Fruit fly (Drosophila melanogaster): ENCODE data around the gene CG18814.

The CG18814 gene

DNA sequence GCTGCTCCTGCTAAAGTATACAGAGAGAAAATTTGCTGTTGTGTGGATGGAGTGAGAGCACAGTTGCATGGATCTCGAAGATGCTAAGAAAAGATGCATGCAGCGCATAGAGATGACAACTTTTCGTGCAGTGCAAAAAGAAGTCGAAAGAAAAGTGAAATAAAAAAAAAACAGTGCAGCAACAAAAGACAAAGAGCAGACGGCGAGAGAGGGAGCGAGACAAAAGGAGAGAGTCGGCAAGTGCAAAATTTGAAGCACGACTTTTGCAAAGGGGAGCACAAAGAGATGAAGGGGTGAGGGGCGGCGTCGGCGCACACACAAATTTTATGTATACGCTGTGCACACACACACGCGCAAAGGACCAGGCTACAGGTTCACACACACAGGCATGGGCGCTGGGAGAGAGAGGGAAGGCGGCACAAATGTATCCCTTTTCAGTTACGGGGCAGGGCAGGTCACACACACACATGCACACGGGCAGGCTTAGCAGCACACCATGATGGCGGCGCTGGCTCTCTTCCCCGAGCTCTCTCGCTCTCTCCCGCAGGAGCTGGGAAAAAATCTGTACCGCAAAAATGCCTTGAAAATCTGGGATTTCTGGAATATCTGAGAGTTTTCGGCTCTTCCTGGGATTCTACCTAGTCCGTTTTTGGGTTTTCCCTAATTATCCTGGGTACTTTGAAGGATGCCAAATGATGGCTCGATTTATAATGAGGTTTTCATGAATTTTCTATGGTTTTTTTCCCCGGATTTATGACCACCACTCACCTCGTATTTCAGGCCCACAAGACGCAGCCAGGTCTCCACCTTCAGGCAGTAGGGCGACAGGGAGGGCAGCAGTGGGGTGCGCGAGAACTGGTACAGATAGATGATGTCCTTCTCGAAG lies 40.9 kb downstream of the CG18814 start (continued):
- TF ChIP-seq Drgx (GFP tag; IDR thresholded peaks at IDR 0.05): peak; percentile 82
- TF ChIP-seq bsh (GFP tag; optimal IDR thresholded peaks at IDR 0.05): peak in 1 of 2 experiments; percentile 75
- no peak for TF ChIP-seq PHDP (tag; optimal IDR thresholded peaks at IDR 0.05)
- TF ChIP-seq chm (GFP tag; IDR thresholded peaks at IDR 0.05): peak; percentile 10; the same call in 1 of the 2 replicates
- TF ChIP-seq scrt (GFP tag; optimal IDR thresholded peaks at IDR 0.05): peak; percentile 63

DNA sequence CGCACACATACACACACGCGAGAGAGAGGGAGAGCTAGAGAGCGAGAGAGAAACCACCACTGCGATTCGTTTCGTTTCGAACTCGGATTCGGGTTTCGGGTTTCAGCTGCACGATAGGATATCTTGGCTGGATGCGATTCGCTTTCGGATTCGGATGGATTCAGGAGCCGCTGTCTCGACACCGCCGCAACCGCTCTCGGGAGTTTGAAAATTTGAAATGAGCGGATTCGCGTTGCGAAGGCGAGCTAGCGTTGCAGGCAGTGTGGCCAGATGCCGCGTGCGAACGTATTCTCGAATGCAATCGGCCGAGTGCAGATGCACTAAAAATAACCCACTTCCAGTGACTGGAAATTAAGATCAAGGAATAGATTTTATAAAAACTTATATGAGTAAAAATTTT lies 41.9 kb downstream of the CG18814 start, which contains the start of gene fax:
Gene fax, minus strand, starts transcription at position 263 of the 400 bp plus-strand sequence.
- TF ChIP-seq CG10321 (GFP tag; IDR thresholded peaks at IDR 0.05) (no peak), trem (tag; optimal IDR thresholded peaks at IDR 0.05) (peak; percentile 52), CG8290 (GFP tag; optimal IDR thresholded peaks at IDR 0.05) (peak; percentile 52), CG8290 (tag; optimal IDR thresholded peaks at IDR 0.05) (peak; percentile 71 to 78), Chrac-16 (GFP tag; optimal IDR thresholded peaks at IDR 0.05) (no peak), gsb-n (tag; optimal IDR thresholded peaks at IDR 0.05) (peak; percentile 75), CG9609 (GFP tag; optimal IDR thresholded peaks at IDR 0.05) (no peak), nerfin-1 (tag; optimal IDR thresholded peaks at IDR 0.05) (peak; percentile 45), ap (GFP tag; IDR thresholded peaks at IDR 0.05) (no peak), CG14965 (GFP tag; optimal IDR thresholded peaks at IDR 0.05; ENCODE audit: borderline replicate concordance) (no peak), stwl (tag; optimal IDR thresholded peaks at IDR 0.05) (peak; percentile 63), HLH3B (GFP tag; IDR thresholded peaks at IDR 0.05) (0 out of 2 replicates have a peak, but pooled peaks have one; percentile 7), z (GFP tag; IDR thresholded peaks at IDR 0.05) (no peak), mirr (GFP tag; optimal IDR thresholded peaks at IDR 0.05) (no peak), sim (GFP tag; IDR thresholded peaks at IDR 0.05) (0 out of 2 replicates have a peak, but pooled peaks have one; percentile 30), Opbp (GFP tag; IDR thresholded peaks at IDR 0.05; ENCODE audit: partially characterized antibody) (peak; percentile 71), rib (GFP tag; IDR thresholded peaks at IDR 0.05) (no peak), CG17802 (tag; optimal IDR thresholded peaks at IDR 0.05) (no peak), Hr39 (optimal IDR thresholded peaks at IDR 0.05) (no peak), ind (GFP tag; optimal IDR thresholded peaks at IDR 0.05) (no peak), org-1 (GFP tag; optimal IDR thresholded peaks at IDR 0.05) (no peak), CG7963 (GFP tag; IDR thresholded peaks at IDR 0.05; ENCODE audit: partially characterized antibody) (no peak), CG12104 (GFP tag; optimal IDR thresholded peaks at IDR 0.05) (no peak), CG10267 (tag; optimal IDR thresholded peaks at IDR 0.05) (peak; percentile 50), inv (GFP tag; IDR thresholded peaks at IDR 0.05; ENCODE audit: partially characterized antibody) (no peak), CG2120 (GFP tag; optimal IDR thresholded peaks at IDR 0.05) (peak; percentile 0), CG13624 (GFP tag; optimal IDR thresholded peaks at IDR 0.05) (no peak), cato (GFP tag; optimal IDR thresholded peaks at IDR 0.05; ENCODE audit: borderline replicate concordance) (no peak), fru (optimal IDR thresholded peaks at IDR 0.05) (no peak), lola (GFP tag; optimal IDR thresholded peaks at IDR 0.05) (no peak), eve (GFP tag; optimal IDR thresholded peaks at IDR 0.05) (no peak), CG13296 (GFP tag; optimal IDR thresholded peaks at IDR 0.05) (peak; percentile 48), ro (GFP tag; IDR thresholded peaks at IDR 0.05) (no peak), pum (GFP tag; optimal IDR thresholded peaks at IDR 0.05) (no peak), CG15073 (GFP tag; optimal IDR thresholded peaks at IDR 0.05) (no peak), Abd-B (GFP tag; optimal IDR thresholded peaks at IDR 0.05) (no peak), CHES-1-like (GFP tag; optimal IDR thresholded peaks at IDR 0.05) (no peak), sug (tag; optimal IDR thresholded peaks at IDR 0.05) (no peak), Rx (GFP tag; IDR thresholded peaks at IDR 0.05) (no peak), Sox102F (GFP tag; optimal IDR thresholded peaks at IDR 0.05) (no peak), CG3726 (GFP tag; IDR thresholded peaks at IDR 0.05) (no peak), CG11695 (GFP tag; IDR thresholded peaks at IDR 0.05) (peak; percentile 42; the same call in 1 of the 3 replicates), CG7928 (GFP tag; optimal IDR thresholded peaks at IDR 0.05) (no peak), CG9876 (GFP tag; optimal IDR thresholded peaks at IDR 0.05) (no peak)

Data from whole organism, embryonic.